Worm (Caenorhabditis elegans) whole organism, L3 larva: ENCODE results near the gene srh-186.

ENCODE experiments used
- ceh-9 ChIP-seq: sonication (generic microtip); optimal IDR thresholded peaks from 2 replicates; lab custom pipeline; 2018; ENCODE audit warnings: missing biosample characterization, missing genetic modification characterization
- daf-12 ChIP-seq: fragments of 150-350 bp; optimal IDR thresholded peaks from 2 replicates; lab custom pipeline; 2014; ENCODE audit warnings: missing biosample characterization, missing genetic modification reagents, missing genetic modification characterization
- egl-5 ChIP-seq: fragments of 150-350 bp; optimal IDR thresholded peaks from 2 replicates; lab custom pipeline; 2017; ENCODE audit warnings: missing biosample characterization, missing genetic modification reagents, missing genetic modification characterization, inconsistent platforms
- nhr-76 ChIP-seq: fragments of 150-350 bp; sonication (generic microtip); optimal IDR thresholded peaks from 5 replicates; lab custom pipeline; 2014; ENCODE audit warnings: missing biosample characterization, missing genetic modification characterization

DNA sequence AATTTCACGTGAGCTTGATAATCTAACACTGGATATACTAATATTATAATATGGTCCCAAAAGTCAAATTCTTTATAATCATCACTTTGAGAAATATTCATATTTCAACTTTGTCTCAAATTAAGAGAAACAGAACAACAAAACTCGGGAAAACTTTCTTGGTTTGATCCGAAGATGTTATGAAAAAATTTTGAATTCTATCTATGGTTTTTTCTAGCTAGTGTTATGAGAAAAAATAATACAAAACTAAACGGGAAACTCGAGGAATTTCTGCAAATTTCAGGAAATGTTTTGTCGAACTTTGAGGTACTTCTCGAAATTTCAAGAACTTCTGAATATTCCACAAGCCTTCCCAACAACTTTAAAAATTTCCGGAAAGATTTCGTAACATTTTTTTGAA, 4.7 kb upstream of the srh-186 start, which contains the start of gene srw-59:
- TF ChIP-seq daf-12 (tag; lab: Kevin White, UChicago) (no peak), ceh-9 (tag; lab: Kevin White, UChicago) (no peak), egl-5 (tag; lab: Kevin White, UChicago) (no peak), nhr-76 (tag; lab: Kevin White, UChicago) (no peak)
